Worm (Caenorhabditis elegans) whole organism, L3 larva: ENCODE data around the gene ubc-17.

ENCODE experiments used
- elt-1 ChIP-seq: fragments of 150-350 bp; optimal IDR thresholded peaks from 2 replicates; lab custom pipeline; 2014; ENCODE audit warnings: missing biosample characterization, missing genetic modification characterization
- elt-2 ChIP-seq: sonication (generic microtip); optimal IDR thresholded peaks from 2 replicates; lab custom pipeline; 2016; ENCODE audit warnings: missing genetic modification reagents, mild to moderate bottlenecking, missing genetic modification characterization, missing compliant biosample characterization
- eor-1 ChIP-seq, 2 experiments: fragments of 150-350 bp; optimal IDR thresholded peaks; 2 replicates each; lab custom pipeline; 2014 to 2018; ENCODE audit warnings: missing biosample characterization in 2 of 2, missing genetic modification characterization in 2 of 2
- fkh-2 ChIP-seq: fragments of 150-350 bp; optimal IDR thresholded peaks from 2 replicates; lab custom pipeline; 2014; ENCODE audit warnings: missing biosample characterization, missing genetic modification reagents, missing genetic modification characterization
- fos-1 ChIP-seq: fragments of 150-350 bp; optimal IDR thresholded peaks from 2 replicates; lab custom pipeline; 2014; ENCODE audit warnings: missing biosample characterization, missing genetic modification characterization
- hmg-11 ChIP-seq: sonication (generic microtip); optimal IDR thresholded peaks from 2 replicates; lab custom pipeline; 2016; ENCODE audit warnings: missing genetic modification characterization, missing compliant biosample characterization
- lin-39 ChIP-seq: fragments of 150-350 bp; optimal IDR thresholded peaks from 2 replicates; lab custom pipeline; 2018; ENCODE audit warnings: missing biosample characterization, missing genetic modification reagents, missing genetic modification characterization
- mml-1 ChIP-seq: fragments of 150-350 bp; sonication (generic microtip); optimal IDR thresholded peaks from 3 replicates; lab custom pipeline; 2014; ENCODE audit warnings: missing biosample characterization, missing genetic modification characterization
- nhr-12 ChIP-seq: fragments of 150-350 bp; optimal IDR thresholded peaks from 2 replicates; lab custom pipeline; 2014; ENCODE audit warnings: missing biosample characterization, missing genetic modification characterization
- nhr-28 ChIP-seq: fragments of 150-350 bp; optimal IDR thresholded peaks from 2 replicates; lab custom pipeline; 2014; ENCODE audit warnings: missing biosample characterization, missing genetic modification characterization
- nhr-67 ChIP-seq: fragments of 150-350 bp; optimal IDR thresholded peaks from 2 replicates; lab custom pipeline; 2014; ENCODE audit warnings: missing biosample characterization, missing genetic modification characterization
- unc-39 ChIP-seq: sonication (generic microtip); optimal IDR thresholded peaks from 4 replicates; lab custom pipeline; 2017; ENCODE audit warnings: missing biosample characterization, missing genetic modification characterization
- ztf-4 ChIP-seq: fragments of 150-350 bp; optimal IDR thresholded peaks from 2 replicates; lab custom pipeline; 2014; ENCODE audit warnings: missing biosample characterization, missing genetic modification characterization

DNA sequence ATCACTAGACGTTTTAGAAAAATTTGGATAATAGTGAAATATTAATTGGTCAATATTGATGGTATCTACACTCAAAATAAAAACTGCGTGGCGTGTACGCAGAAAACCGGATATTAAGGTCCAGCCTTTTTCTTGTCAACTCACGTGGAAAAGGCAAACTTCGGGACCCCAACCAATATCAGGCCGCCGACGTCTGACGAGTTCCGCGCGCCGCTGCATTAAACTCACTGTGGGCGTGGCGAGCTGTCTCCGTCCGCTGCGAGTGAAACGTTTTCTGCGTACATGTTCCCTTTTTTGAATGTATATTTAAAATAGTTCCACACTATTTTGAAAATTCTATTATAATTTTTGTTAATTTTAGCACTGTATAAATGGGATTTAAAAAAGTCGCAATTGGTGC, 44.5 kb upstream of the ubc-17 start:
- no peak for TF ChIP-seq nhr-28 (tag; lab: Kevin White, UChicago)
- no peak for TF ChIP-seq ztf-4 (tag; lab: Kevin White, UChicago)
- TF ChIP-seq mml-1 (tag; lab: Kevin White, UChicago): no peak
- no peak for TF ChIP-seq nhr-12
- no peak for TF ChIP-seq hmg-11 (tag; lab: Kevin White, UChicago)
- TF ChIP-seq nhr-67: no peak
- TF ChIP-seq fos-1 (tag; lab: Kevin White, UChicago): no peak
- TF ChIP-seq unc-39 (tag; lab: Kevin White, UChicago): no peak
- TF ChIP-seq elt-2 (tag; lab: Kevin White, UChicago): no peak
- no peak for TF ChIP-seq eor-1 (tag; optimal IDR thresholded peaks at IDR 0.05; lab: Kevin White, UChicago)
- TF ChIP-seq elt-1 (tag; lab: Kevin White, UChicago): no peak
- no peak for TF ChIP-seq lin-39 (tag; lab: Kevin White, UChicago)
- no peak for TF ChIP-seq fkh-2 (tag; lab: Kevin White, UChicago)
